Worm (Caenorhabditis elegans) whole organism, L1 larva: Measurements from ENCODE around the gene tra-2.

Source experiments
- aly-2 ChIP-seq: fragments of 150-350 bp; optimal IDR thresholded peaks from 2 replicates; lab custom pipeline; 2014; ENCODE audit warnings: missing biosample characterization, missing genetic modification characterization
- fkh-10 ChIP-seq: sonication (generic microtip); optimal IDR thresholded peaks from 2 replicates; lab custom pipeline; 2017; ENCODE audit warnings: missing biosample characterization, missing genetic modification reagents, missing genetic modification characterization
- fos-1 ChIP-seq: fragments of 150-350 bp; optimal IDR thresholded peaks from 2 replicates; lab custom pipeline; 2014; ENCODE audit warnings: missing biosample characterization, missing genetic modification characterization
- isw-1 ChIP-seq: fragments of 200-800 bp; sonication (Bioruptor generic); IDR thresholded peaks from 2 replicates; pipeline ENCODE4 v1.3.6; 2022; ENCODE audit warnings: missing genetic modification characterization, missing compliant biosample characterization
- mep-1 ChIP-seq: fragments of 150-350 bp; optimal IDR thresholded peaks from 2 replicates; lab custom pipeline; 2014; ENCODE audit warnings: missing biosample characterization, missing genetic modification characterization
- ztf-4 ChIP-seq: fragments of 150-350 bp; optimal IDR thresholded peaks from 2 replicates; lab custom pipeline; 2014; ENCODE audit warnings: missing biosample characterization, missing genetic modification characterization

- TF ChIP-seq isw-1 (GFP tag; lab: Robert Waterston, UW) (no peak), mep-1 (tag; lab: Kevin White, UChicago) (no peak), ztf-4 (tag; lab: Kevin White, UChicago) (no peak), aly-2 (tag; lab: Kevin White, UChicago) (no peak), fkh-10 (no peak), fos-1 (tag; lab: Kevin White, UChicago) (no peak)
Observed at ce11 chrII:6917710-6918109, 47.8 kb downstream of the tra-2 start, which contains the start of gene B0252.11.
